Worm (Caenorhabditis elegans): ENCODE results near the gene gldi-1.
"Not testable (repeated sequence)": the region's sequence is repeated elsewhere in the genome, so short reads cannot be mapped to it uniquely, and the experiment has no call there.

The gldi-1 gene

ce11 chrII:454646-455045, 29.5 kb downstream of the gldi-1 start, which contains the start of gene W10D9.1:
Gene W10D9.1 (plus strand): TSS chrII:454946.
- TF ChIP-seq tab-1 (GFP tag; IDR thresholded peaks at IDR 0.05); cog-1 (tag; optimal IDR thresholded peaks at IDR 0.05); flt-1 (GFP tag; IDR thresholded peaks at IDR 0.05): not testable (repeated sequence)

- 0 out of 2 replicates have a peak, but pooled peaks have one; percentile 33 for TF ChIP-seq flt-1 (GFP tag; IDR thresholded peaks at IDR 0.05)
These were observed 32.0 kb downstream of the gldi-1 start for ce11 chrII:452159-452558.

- TF ChIP-seq flt-1 (GFP tag; IDR thresholded peaks at IDR 0.05); T22C8.4 (GFP tag; IDR thresholded peaks at IDR 0.05); med-1 (GFP tag; optimal IDR thresholded peaks at IDR 0.05; ENCODE audit: insufficient read depth): not testable (repeated sequence)
These were observed 43.1 kb downstream of the gldi-1 start, which contains the start of gene C24H12.1 for ce11 chrII:441102-441501. Gene C24H12.1 (plus strand): TSS chrII:441402.

- TF ChIP-seq klf-2 (GFP tag; conservative IDR thresholded peaks at IDR 0.05) (no peak), ref-1 (GFP tag; conservative IDR thresholded peaks at IDR 0.05) (no peak), tab-1 (GFP tag; IDR thresholded peaks at IDR 0.05) (no peak), flt-1 (GFP tag; IDR thresholded peaks at IDR 0.05) (no peak), ztf-29 (GFP tag; IDR thresholded peaks at IDR 0.05) (no peak), cog-1 (tag; optimal IDR thresholded peaks at IDR 0.05) (no peak), T22C8.4 (GFP tag; IDR thresholded peaks at IDR 0.05) (no peak), ztf-23 (GFP tag; IDR thresholded peaks at IDR 0.05) (no peak), med-1 (GFP tag; optimal IDR thresholded peaks at IDR 0.05; ENCODE audit: insufficient read depth) (no peak)
These were observed 46.9 kb downstream of the gldi-1 start for ce11 chrII:437279-437678.

Data from whole organism, midembryonic.